Fruit fly (Drosophila melanogaster) whole organism, prepupa: ENCODE measurements around the gene CG7916.
A peak's percentile ranks its signal among the peaks of the same experiment; 100 is the strongest.

Experiments used
- Blimp-1 ChIP-seq: fragments of 200-800 bp; sonication (Bioruptor generic); optimal IDR thresholded peaks from 3 replicates; lab custom pipeline; 2017; ENCODE audit warnings: missing biosample characterization, missing genetic modification characterization, mild to moderate bottlenecking, moderate library complexity, missing genetic modification reagents
- CG10669 ChIP-seq: fragments of 200-800 bp; sonication (Bioruptor generic); optimal IDR thresholded peaks from 3 replicates; lab custom pipeline; 2018; ENCODE audit warnings: missing biosample characterization, mild to moderate bottlenecking, missing genetic modification characterization, moderate library complexity
- CG11294 ChIP-seq: fragments of 200-800 bp; sonication (Bioruptor generic); IDR thresholded peaks from 2 replicates; pipeline ENCODE4 v1.3.6; 2022; ENCODE audit warnings: missing biosample characterization, missing genetic modification characterization
- CG11762 ChIP-seq: fragments of 200-800 bp; sonication (Bioruptor generic); optimal IDR thresholded peaks from 3 replicates; lab custom pipeline; 2016; ENCODE audit warnings: missing biosample characterization, missing genetic modification characterization; ENCODE audit not compliant: insufficient read depth
- CG11902 ChIP-seq: fragments of 200-800 bp; sonication (Bioruptor generic); optimal IDR thresholded peaks from 3 replicates; lab custom pipeline; 2016; ENCODE audit warnings: missing biosample characterization, missing genetic modification characterization
- CG1621 ChIP-seq: fragments of 200-800 bp; sonication (Bioruptor generic); optimal IDR thresholded peaks from 3 replicates; lab custom pipeline; 2018; ENCODE audit warnings: missing biosample characterization, mild to moderate bottlenecking, missing genetic modification characterization
- CG16779 ChIP-seq: fragments of 200-800 bp; sonication (Bioruptor generic); optimal IDR thresholded peaks from 3 replicates; lab custom pipeline; 2017; ENCODE audit warnings: missing biosample characterization, mild to moderate bottlenecking, missing genetic modification characterization
- CG32006 ChIP-seq: fragments of 200-800 bp; sonication (Bioruptor generic); optimal IDR thresholded peaks from 3 replicates; lab custom pipeline; 2017; ENCODE audit warnings: missing biosample characterization, mild to moderate bottlenecking, missing genetic modification characterization
- CG3919 ChIP-seq: fragments of 200-800 bp; sonication (Bioruptor generic); optimal IDR thresholded peaks from 3 replicates; lab custom pipeline; 2016; ENCODE audit warnings: missing biosample characterization, missing genetic modification characterization
- CG6163 ChIP-seq: fragments of 200-800 bp; sonication (Bioruptor generic); IDR thresholded peaks from 3 replicates; pipeline ENCODE4 v1.3.6; 2022; ENCODE audit warnings: missing biosample characterization, missing genetic modification characterization
- CG6276 ChIP-seq: fragments of 200-800 bp; sonication (Bioruptor generic); optimal IDR thresholded peaks from 2 replicates; lab custom pipeline; 2017; ENCODE audit warnings: missing biosample characterization, mild to moderate bottlenecking, missing genetic modification characterization
- CG6792 ChIP-seq: fragments of 200-800 bp; sonication (Bioruptor generic); optimal IDR thresholded peaks from 3 replicates; lab custom pipeline; 2016; ENCODE audit warnings: missing biosample characterization, missing genetic modification characterization
- CG6808 ChIP-seq: fragments of 200-800 bp; sonication (Bioruptor generic); optimal IDR thresholded peaks from 3 replicates; lab custom pipeline; 2017; ENCODE audit warnings: missing biosample characterization, missing genetic modification characterization, mild to moderate bottlenecking, moderate library complexity, missing genetic modification reagents
- CG6854 ChIP-seq: fragments of 200-800 bp; sonication (Bioruptor generic); optimal IDR thresholded peaks from 2 replicates; lab custom pipeline; 2017; ENCODE audit warnings: missing biosample characterization, mild to moderate bottlenecking, missing genetic modification characterization
- CG8632 ChIP-seq: fragments of 200-800 bp; sonication (Bioruptor generic); optimal IDR thresholded peaks from 3 replicates; lab custom pipeline; 2016; ENCODE audit warnings: missing biosample characterization, missing genetic modification characterization
- CG9139 ChIP-seq: fragments of 200-800 bp; sonication (Bioruptor generic); optimal IDR thresholded peaks from 3 replicates; lab custom pipeline; 2017; ENCODE audit warnings: missing biosample characterization, mild to moderate bottlenecking, missing genetic modification characterization
- Eip75B ChIP-seq: fragments of 200-800 bp; sonication (Bioruptor generic); optimal IDR thresholded peaks from 3 replicates; lab custom pipeline; 2016; ENCODE audit warnings: missing biosample characterization, missing genetic modification characterization
- Eip78C ChIP-seq: fragments of 200-800 bp; sonication (Bioruptor generic); peaks from one replicate; lab custom pipeline; 2016; ENCODE audit warnings: missing biosample characterization, missing genetic modification characterization
- Eip93F ChIP-seq: fragments of 200-800 bp; sonication (Bioruptor generic); optimal IDR thresholded peaks from 2 replicates; lab custom pipeline; 2016; ENCODE audit warnings: missing biosample characterization, mild to moderate bottlenecking, missing genetic modification characterization
- Ets21C ChIP-seq: fragments of 200-800 bp; sonication (Bioruptor generic); optimal IDR thresholded peaks from 3 replicates; lab custom pipeline; 2016; ENCODE audit warnings: missing biosample characterization, missing genetic modification characterization
- Ets96B ChIP-seq: fragments of 200-800 bp; optimal IDR thresholded peaks from 2 replicates; lab custom pipeline; 2019; ENCODE audit warnings: missing biosample characterization, mild to moderate bottlenecking, missing genetic modification characterization, moderate library complexity
- Gug ChIP-seq: fragments of 200-800 bp; sonication (Bioruptor generic); IDR thresholded peaks from 2 replicates; pipeline ENCODE4 v1.3.6; 2022; ENCODE audit warnings: missing biosample characterization, missing genetic modification characterization
- Hr38 ChIP-seq: sonication (Bioruptor generic); optimal IDR thresholded peaks from 2 replicates; lab custom pipeline; 2016; ENCODE audit warnings: missing biosample characterization, missing genetic modification characterization
- Hr39 ChIP-seq: fragments of 200-800 bp; sonication (Bioruptor generic); optimal IDR thresholded peaks from 2 replicates; lab custom pipeline; 2016; ENCODE audit warnings: missing biosample characterization, missing genetic modification characterization
- Hr4 ChIP-seq: fragments of 200-800 bp; sonication (Bioruptor generic); optimal IDR thresholded peaks from 3 replicates; lab custom pipeline; 2016; ENCODE audit warnings: missing biosample characterization, missing genetic modification characterization
- Lpt ChIP-seq: fragments of 200-800 bp; sonication (Bioruptor generic); optimal IDR thresholded peaks from 3 replicates; lab custom pipeline; 2016; ENCODE audit warnings: missing biosample characterization, missing genetic modification characterization
- Met ChIP-seq: fragments of 200-800 bp; sonication (Bioruptor generic); optimal IDR thresholded peaks from 3 replicates; lab custom pipeline; 2016; ENCODE audit warnings: missing biosample characterization, missing genetic modification characterization
- OdsH ChIP-seq: fragments of 200-800 bp; sonication (Bioruptor generic); optimal IDR thresholded peaks from 3 replicates; lab custom pipeline; 2016; ENCODE audit warnings: missing biosample characterization, missing genetic modification characterization
- Smox ChIP-seq: fragments of 200-800 bp; sonication (Bioruptor generic); optimal IDR thresholded peaks from 3 replicates; lab custom pipeline; 2016; ENCODE audit warnings: missing biosample characterization, missing genetic modification characterization
- Sox102F ChIP-seq: fragments of 200-800 bp; sonication (Bioruptor generic); optimal IDR thresholded peaks from 2 replicates; lab custom pipeline; 2016; ENCODE audit warnings: missing biosample characterization, mild to moderate bottlenecking, missing genetic modification characterization
- Sox14 ChIP-seq: fragments of 200-800 bp; sonication (Bioruptor generic); optimal IDR thresholded peaks from 3 replicates; lab custom pipeline; 2016; ENCODE audit warnings: missing biosample characterization, missing genetic modification characterization
- achi ChIP-seq: fragments of 200-800 bp; sonication (Bioruptor generic); optimal IDR thresholded peaks from 3 replicates; lab custom pipeline; 2016; ENCODE audit warnings: missing biosample characterization, missing genetic modification characterization
- acj6 ChIP-seq: fragments of 200-800 bp; sonication (Bioruptor generic); optimal IDR thresholded peaks from 3 replicates; lab custom pipeline; 2016; ENCODE audit warnings: missing biosample characterization, missing genetic modification characterization
- cyc ChIP-seq: fragments of 200-800 bp; sonication (Bioruptor generic); optimal IDR thresholded peaks from 3 replicates; lab custom pipeline; 2016; ENCODE audit warnings: missing biosample characterization, missing genetic modification characterization
- dsx ChIP-seq: fragments of 200-800 bp; optimal IDR thresholded peaks from 3 replicates; lab custom pipeline; 2019; ENCODE audit warnings: missing biosample characterization, mild to moderate bottlenecking, missing genetic modification characterization, moderate library complexity; ENCODE audit not compliant: poor library complexity, severe bottlenecking
- eg ChIP-seq: fragments of 200-800 bp; sonication (Bioruptor generic); IDR thresholded peaks from 3 replicates; pipeline ENCODE4 v1.3.6; 2022; ENCODE audit warnings: missing biosample characterization, missing genetic modification characterization
- esn ChIP-seq: fragments of 200-800 bp; sonication (Bioruptor generic); optimal IDR thresholded peaks from 2 replicates; lab custom pipeline; 2016; ENCODE audit warnings: missing biosample characterization, mild to moderate bottlenecking, missing genetic modification characterization, moderate library complexity
- fd59A ChIP-seq: fragments of 200-800 bp; sonication (Bioruptor generic); optimal IDR thresholded peaks from 2 replicates; lab custom pipeline; 2017; ENCODE audit warnings: missing biosample characterization, mild to moderate bottlenecking, missing genetic modification characterization, missing genetic modification reagents
- fkh ChIP-seq: fragments of 200-800 bp; sonication (Bioruptor generic); optimal IDR thresholded peaks from 3 replicates; lab custom pipeline; 2017; ENCODE audit warnings: missing biosample characterization, mild to moderate bottlenecking, missing genetic modification characterization, moderate library complexity
- net ChIP-seq: fragments of 200-800 bp; sonication (Bioruptor generic); optimal IDR thresholded peaks from 3 replicates; lab custom pipeline; 2016; ENCODE audit warnings: missing biosample characterization, missing genetic modification characterization
- spab ChIP-seq: fragments of 200-800 bp; sonication (Bioruptor generic); optimal IDR thresholded peaks from 2 replicates; lab custom pipeline; 2017; ENCODE audit warnings: missing biosample characterization, mild to moderate bottlenecking, missing genetic modification characterization, missing genetic modification reagents
- ss ChIP-seq, 2 experiments: fragments of 200-800 bp; sonication (Bioruptor generic); optimal IDR thresholded peaks; 2 replicates in 1 of 2; 3 replicates in 1 of 2; lab custom pipeline; 2017 to 2018; ENCODE audit warnings: mild to moderate bottlenecking in 2 of 2, missing biosample characterization in 2 of 2, missing genetic modification characterization in 2 of 2, moderate library complexity in 1 of 2
- svp ChIP-seq: fragments of 200-800 bp; sonication (Bioruptor generic); peaks from one replicate; lab custom pipeline; 2016; ENCODE audit warnings: missing biosample characterization, missing genetic modification characterization
- topi ChIP-seq: fragments of 200-800 bp; sonication (Bioruptor generic); optimal IDR thresholded peaks from 3 replicates; lab custom pipeline; 2016; ENCODE audit warnings: missing biosample characterization, missing genetic modification characterization
- vri ChIP-seq: fragments of 200-800 bp; sonication (Bioruptor generic); optimal IDR thresholded peaks from 3 replicates; lab custom pipeline; 2016; ENCODE audit warnings: missing biosample characterization, mild to moderate bottlenecking, missing genetic modification characterization

Gene CG7916

DNA sequence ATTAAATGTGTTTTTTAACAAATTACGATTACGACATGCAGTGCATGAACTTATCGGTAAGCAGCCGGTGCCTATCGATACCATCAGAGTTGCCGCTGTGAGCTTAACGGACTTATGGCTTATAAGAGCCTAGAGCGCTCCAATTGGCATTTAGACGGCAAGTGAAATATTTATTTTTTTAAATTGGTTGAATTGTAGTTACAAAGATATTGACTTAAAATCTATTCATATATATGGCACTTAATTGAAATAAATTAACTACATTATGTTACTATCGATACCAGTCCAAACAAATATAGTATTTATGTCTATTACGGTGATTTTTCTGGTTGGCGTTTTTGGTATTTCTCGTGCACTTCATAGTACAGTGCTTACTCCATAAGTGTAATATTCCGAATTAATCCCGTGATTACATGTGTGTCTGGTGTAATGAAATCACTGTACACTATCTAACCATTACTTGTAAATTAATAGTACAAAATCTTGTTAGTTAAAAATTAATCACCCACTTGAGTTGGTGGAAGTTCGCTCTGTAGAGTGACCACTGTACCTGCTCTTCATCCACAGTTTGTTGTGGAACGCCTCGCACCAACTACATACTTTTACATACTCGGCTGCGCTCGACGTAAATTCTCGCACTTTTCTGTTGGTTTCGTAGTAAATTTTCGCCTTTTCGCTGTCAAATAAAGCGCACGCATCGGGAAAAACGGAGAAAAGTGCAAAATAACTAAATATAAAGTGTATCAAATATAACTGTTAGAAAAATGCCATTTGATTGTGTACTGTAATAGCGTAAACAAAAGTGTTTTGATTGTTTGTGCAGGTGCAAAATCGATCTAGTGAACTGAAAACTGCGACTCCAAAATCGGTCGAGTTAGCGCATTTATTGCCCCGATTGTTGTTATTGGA lies 11.3 kb upstream of the CG7916 start, which contains the start of the genes mRpS23 and CenG1A (continued):
- TF ChIP-seq CG6276 (GFP tag; lab: Kevin White, UChicago) (peak; percentile 100), CG10669 (GFP tag; lab: Kevin White, UChicago) (peak; percentile 100), CG9139 (GFP tag; lab: Kevin White, UChicago) (peak; percentile 99), spab (GFP tag; lab: Kevin White, UChicago) (peak; percentile 100), achi (peak; percentile 99), Hr4 (GFP tag; lab: Kevin White, UChicago) (peak; percentile 100), Eip93F (GFP tag; lab: Kevin White, UChicago) (peak; percentile 100), acj6 (GFP tag; lab: Kevin White, UChicago) (peak; percentile 100), CG8632 (peak; percentile 100), CG1621 (peak; percentile 100), Hr38 (GFP tag; lab: Kevin White, UChicago) (peak; percentile 100), Eip75B (peak; percentile 100), fd59A (peak; percentile 100), Sox102F (peak; percentile 100), Ets21C (peak; percentile 100), Blimp-1 (GFP tag; lab: Kevin White, UChicago) (peak; percentile 98), cyc (GFP tag; lab: Kevin White, UChicago) (peak; percentile 100), CG11294 (GFP tag; lab: Robert Waterston, UW) (peak; percentile 100), net (peak; percentile 100), CG6792 (GFP tag; lab: Kevin White, UChicago) (peak; percentile 100), CG3919 (peak; percentile 100), Eip78C (peak; percentile 100), svp (peak; percentile 100), CG11902 (GFP tag; lab: Kevin White, UChicago) (peak; percentile 99), eg (GFP tag; lab: Robert Waterston, UW) (peak; percentile 100), CG6808 (GFP tag; lab: Kevin White, UChicago) (peak; percentile 99), CG16779 (tag; lab: Kevin White, UChicago) (peak; percentile 99)

dm6 chr2L:13835959-13836358 lies 10.6 kb upstream of the CG7916 start:
- TF ChIP-seq fkh (GFP tag; lab: Kevin White, UChicago) (no peak), eg (GFP tag; lab: Robert Waterston, UW) (0 out of 3 replicates have a peak, but pooled peaks have one; percentile 19)

DNA sequence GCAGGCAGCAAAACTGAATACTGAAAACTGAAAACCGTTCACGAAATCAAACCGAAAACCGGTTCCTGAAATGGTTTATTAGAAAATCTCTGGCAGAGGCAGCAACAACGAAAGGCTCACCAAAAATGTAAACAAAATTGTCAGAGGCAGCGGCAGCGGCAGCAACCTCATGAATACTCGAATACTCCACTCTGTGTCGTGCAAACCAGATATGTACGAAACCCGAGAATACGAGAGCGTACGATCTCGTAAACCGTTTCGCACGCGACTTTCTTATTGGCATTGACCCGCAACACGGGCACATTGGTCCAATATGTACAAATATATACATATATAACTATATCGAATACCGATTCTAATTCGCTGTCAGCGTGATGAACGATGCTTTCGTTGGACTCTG lies 9.0 kb upstream of the CG7916 start:
- TF ChIP-seq Sox14 (no peak), Hr39 (GFP tag; lab: Kevin White, UChicago) (no peak), CG6163 (GFP tag; lab: Robert Waterston, UW) (0 out of 3 replicates have a peak, but pooled peaks have one; percentile 35), CG16779 (tag; lab: Kevin White, UChicago) (no peak), Sox102F (no peak), CG11762 (GFP tag; lab: Kevin White, UChicago) (no peak), Gug (GFP tag; lab: Robert Waterston, UW) (no peak), vri (GFP tag; lab: Kevin White, UChicago) (peak; percentile 16), topi (GFP tag; lab: Kevin White, UChicago) (peak; percentile 4), Lpt (GFP tag; lab: Kevin White, UChicago) (peak; percentile 20), svp (peak; percentile 92), net (no peak), Hr38 (GFP tag; lab: Kevin White, UChicago) (no peak), CG6854 (GFP tag; lab: Kevin White, UChicago) (no peak), Eip93F (GFP tag; lab: Kevin White, UChicago) (no peak), CG32006 (GFP tag; lab: Kevin White, UChicago) (no peak), dsx (GFP tag; lab: Kevin White, UChicago) (no peak), OdsH (GFP tag; lab: Kevin White, UChicago) (no peak), esn (no peak), CG6808 (GFP tag; lab: Kevin White, UChicago) (no peak), CG10669 (GFP tag; lab: Kevin White, UChicago) (no peak), Smox (GFP tag; lab: Kevin White, UChicago) (no peak), ss (GFP tag; optimal IDR thresholded peaks at IDR 0.05; lab: Kevin White, UChicago) (peak in 1 of 2 experiments; percentile 60), Blimp-1 (GFP tag; lab: Kevin White, UChicago) (peak; percentile 29), Met (GFP tag; lab: Kevin White, UChicago) (no peak), Eip78C (peak; percentile 79), CG8632 (no peak), fkh (GFP tag; lab: Kevin White, UChicago) (no peak), achi (no peak), Ets96B (tag; lab: Kevin White, UChicago) (no peak)
